Fruit fly (Drosophila melanogaster): ENCODE data around the gene Pfdn5.

Gene Pfdn5

dm6 chr3R:22464611-22465113, 22.2 kb upstream of the Pfdn5 start, which contains the start of gene CG7054 (continued):
- TF ChIP-seq CG13894 (tag; optimal IDR thresholded peaks at IDR 0.05), result peak; percentile 88
- 0 out of 2 replicates have a peak, but pooled peaks have one; percentile 20 for TF ChIP-seq CG10321 (GFP tag; IDR thresholded peaks at IDR 0.05)
- peak; percentile 37; the same call in 1 of the 2 replicates for TF ChIP-seq slbo (GFP tag; IDR thresholded peaks at IDR 0.05)
- peak; percentile 6 for TF ChIP-seq CG6813 (GFP tag; optimal IDR thresholded peaks at IDR 0.05)
- peak; percentile 84 for TF ChIP-seq grn (GFP tag; optimal IDR thresholded peaks at IDR 0.05)
- no peak for TF ChIP-seq CG11723 (GFP tag; optimal IDR thresholded peaks at IDR 0.05)
- peak; percentile 61 for TF ChIP-seq cwo (GFP tag; optimal IDR thresholded peaks at IDR 0.05)
- TF ChIP-seq disco-r (GFP tag; optimal IDR thresholded peaks at IDR 0.05), result no peak
- TF ChIP-seq Oaz (GFP tag; IDR thresholded peaks at IDR 0.05), result no peak
- peak; percentile 37 for TF ChIP-seq CrebB (tag; optimal IDR thresholded peaks at IDR 0.05)
- TF ChIP-seq CG8944 (GFP tag; optimal IDR thresholded peaks at IDR 0.05), result no peak
- TF ChIP-seq Med (GFP tag), result peak; percentile 74
- TF ChIP-seq CG8089 (GFP tag; optimal IDR thresholded peaks at IDR 0.05), result no peak
- no peak; the same call in 1 of the 2 replicates for TF ChIP-seq amos (GFP tag; IDR thresholded peaks at IDR 0.05; ENCODE audit: partially characterized antibody)
- no peak for TF ChIP-seq fd102C (GFP tag; optimal IDR thresholded peaks at IDR 0.05)
- no peak for TF ChIP-seq CG17568 (GFP tag; optimal IDR thresholded peaks at IDR 0.05)
- peak; percentile 56 for TF ChIP-seq CG10543 (GFP tag; optimal IDR thresholded peaks at IDR 0.05)
- TF ChIP-seq sens-2 (GFP tag; IDR thresholded peaks at IDR 0.05), result no peak
- TF ChIP-seq chm (GFP tag; IDR thresholded peaks at IDR 0.05), result peak; percentile 22; the same call in 1 of the 2 replicates
- no peak for TF ChIP-seq CG7786 (GFP tag; optimal IDR thresholded peaks at IDR 0.05)
- TF ChIP-seq Scr (GFP tag; IDR thresholded peaks at IDR 0.05; ENCODE audit: partially characterized antibody), result 0 out of 2 replicates have a peak, but pooled peaks have one; percentile 10
- TF ChIP-seq trem (tag; optimal IDR thresholded peaks at IDR 0.05), result no peak
- TF ChIP-seq sqz (GFP tag; optimal IDR thresholded peaks at IDR 0.05), result no peak
- TF ChIP-seq lab (GFP tag; optimal IDR thresholded peaks at IDR 0.05), result peak; percentile 50
- TF ChIP-seq CG33557 (GFP tag; optimal IDR thresholded peaks at IDR 0.05), result no peak
- no peak for TF ChIP-seq wor (GFP tag; IDR thresholded peaks at IDR 0.05)
- TF ChIP-seq danr (GFP tag; IDR thresholded peaks at IDR 0.05), result no peak
- TF ChIP-seq Elba2 (GFP tag; optimal IDR thresholded peaks at IDR 0.05), result no peak
- TF ChIP-seq CG2712 (tag; optimal IDR thresholded peaks at IDR 0.05), result no peak
- TF ChIP-seq CG3281 (GFP tag; optimal IDR thresholded peaks at IDR 0.05), result peak; percentile 50
- TF ChIP-seq CG15514 (GFP tag; optimal IDR thresholded peaks at IDR 0.05), result peak; percentile 42
- peak; percentile 27 for TF ChIP-seq CG13424 (tag; optimal IDR thresholded peaks at IDR 0.05)
- peak; percentile 66 for TF ChIP-seq B-H2 (GFP tag; optimal IDR thresholded peaks at IDR 0.05)
- no peak for TF ChIP-seq Dip2 (GFP tag; IDR thresholded peaks at IDR 0.05)
- TF ChIP-seq E2f2 (GFP tag; IDR thresholded peaks at IDR 0.05), result peak; percentile 29; the same call in 1 of the 2 replicates
- TF ChIP-seq CoRest (tag; optimal IDR thresholded peaks at IDR 0.05), result peak; percentile 35
- peak; percentile 7 for TF ChIP-seq CG15601 (tag; optimal IDR thresholded peaks at IDR 0.05)
- peak; percentile 31 for TF ChIP-seq MTF-1 (GFP tag; optimal IDR thresholded peaks at IDR 0.05; ENCODE audit: borderline replicate concordance)
- TF ChIP-seq CG31441 (GFP tag; IDR thresholded peaks at IDR 0.05), result 0 out of 2 replicates have a peak, but pooled peaks have one; percentile 12
- TF ChIP-seq CG16815 (GFP tag; optimal IDR thresholded peaks at IDR 0.05), result no peak
- TF ChIP-seq CG32532 (GFP tag; IDR thresholded peaks at IDR 0.05), result peak; percentile 37; the same call in 1 of the 2 replicates
- no peak for TF ChIP-seq repo (GFP tag; optimal IDR thresholded peaks at IDR 0.05)
- no peak for TF ChIP-seq Pdp1 (GFP tag; optimal IDR thresholded peaks at IDR 0.05)
- peak; percentile 48 for TF ChIP-seq NfI (GFP tag; optimal IDR thresholded peaks at IDR 0.05)
- TF ChIP-seq D19A (tag; optimal IDR thresholded peaks at IDR 0.05), result no peak
- TF ChIP-seq CG15696 (tag; optimal IDR thresholded peaks at IDR 0.05), result no peak

Measured in whole organism, embryonic.